Fruit fly (Drosophila melanogaster) whole organism, embryonic: ENCODE measurements around the gene CG10333.

Experiments
- B-H1 ChIP-seq: fragments of 200-800 bp; sonication (Bioruptor generic); IDR thresholded peaks from 3 replicates; pipeline ENCODE4 v1.3.6; 2022; ENCODE audit warnings: missing biosample characterization, missing genetic modification characterization
- BtbVII ChIP-seq: fragments of 200-800 bp; sonication (Bioruptor generic); optimal IDR thresholded peaks from 3 replicates; lab custom pipeline; 2017; ENCODE audit warnings: missing biosample characterization, mild to moderate bottlenecking, missing genetic modification characterization
- CG10147 ChIP-seq: fragments of 200-800 bp; sonication (Bioruptor generic); optimal IDR thresholded peaks from 2 replicates; lab custom pipeline; 2019; ENCODE audit warnings: missing biosample characterization, mild to moderate bottlenecking, missing genetic modification characterization, moderate library complexity
- CG1024 ChIP-seq: fragments of 200-800 bp; sonication (Bioruptor generic); IDR thresholded peaks from 2 replicates; pipeline ENCODE4 v1.3.6; 2022; ENCODE audit warnings: missing biosample characterization, missing genetic modification characterization
- CG10543 ChIP-seq: fragments of 200-800 bp; sonication (Bioruptor generic); optimal IDR thresholded peaks from 3 replicates; lab custom pipeline; 2017; ENCODE audit warnings: missing biosample characterization, mild to moderate bottlenecking, missing genetic modification characterization, moderate library complexity
- CG10959 ChIP-seq: fragments of 200-800 bp; sonication (Bioruptor generic); IDR thresholded peaks from 2 replicates; pipeline ENCODE4 v1.3.6; 2022; ENCODE audit warnings: missing biosample characterization, missing genetic modification characterization
- CG11504 ChIP-seq: fragments of 200-800 bp; sonication (Bioruptor generic); optimal IDR thresholded peaks from 3 replicates; lab custom pipeline; 2019; ENCODE audit warnings: missing biosample characterization, mild to moderate bottlenecking, missing genetic modification characterization, moderate library complexity
- CG11723 ChIP-seq: fragments of 200-800 bp; sonication (Bioruptor generic); optimal IDR thresholded peaks from 2 replicates; lab custom pipeline; 2017; ENCODE audit warnings: missing biosample characterization, mild to moderate bottlenecking, missing genetic modification characterization
- CG13296 ChIP-seq: fragments of 200-800 bp; sonication (Bioruptor generic); optimal IDR thresholded peaks from 3 replicates; lab custom pipeline; 2018; ENCODE audit warnings: missing biosample characterization, mild to moderate bottlenecking, missing genetic modification characterization
- CG15269 ChIP-seq: fragments of 200-800 bp; sonication (Bioruptor generic); optimal IDR thresholded peaks from 2 replicates; lab custom pipeline; 2018; ENCODE audit warnings: missing biosample characterization, mild to moderate bottlenecking, missing genetic modification characterization, moderate library complexity
- CG17612 ChIP-seq: fragments of 200-800 bp; sonication (Bioruptor generic); IDR thresholded peaks from 2 replicates; pipeline ENCODE4 v1.3.6; 2022; ENCODE audit warnings: missing biosample characterization, missing genetic modification characterization
- CG3065 ChIP-seq: fragments of 200-800 bp; sonication (Bioruptor generic); optimal IDR thresholded peaks from 2 replicates; lab custom pipeline; 2016; ENCODE audit warnings: missing biosample characterization, missing genetic modification characterization
- CG31365 ChIP-seq: fragments of 200-800 bp; sonication (Bioruptor generic); optimal IDR thresholded peaks from 2 replicates; lab custom pipeline; 2018; ENCODE audit warnings: missing biosample characterization, mild to moderate bottlenecking, missing genetic modification characterization
- CG4730 ChIP-seq: fragments of 200-800 bp; sonication (Bioruptor generic); IDR thresholded peaks from 2 replicates; pipeline ENCODE4 v1.3.6; 2022; ENCODE audit warnings: missing biosample characterization, missing genetic modification characterization
- CG8281 ChIP-seq: fragments of 200-800 bp; sonication (Bioruptor generic); optimal IDR thresholded peaks from 2 replicates; lab custom pipeline; 2018; ENCODE audit warnings: missing biosample characterization, mild to moderate bottlenecking, missing genetic modification characterization, moderate library complexity
- CG8924 ChIP-seq: fragments of 200-800 bp; optimal IDR thresholded peaks from 3 replicates; lab custom pipeline; 2019; ENCODE audit warnings: missing biosample characterization, mild to moderate bottlenecking, missing genetic modification characterization, moderate library complexity
- CG9609 ChIP-seq: fragments of 200-800 bp; sonication (Bioruptor generic); optimal IDR thresholded peaks from 3 replicates; lab custom pipeline; 2016; ENCODE audit warnings: missing biosample characterization, missing genetic modification characterization
- CG9727 ChIP-seq: fragments of 200-800 bp; sonication (Bioruptor generic); optimal IDR thresholded peaks from 3 replicates; lab custom pipeline; 2017; ENCODE audit warnings: missing biosample characterization, mild to moderate bottlenecking, missing genetic modification characterization
- Dip3 ChIP-seq: fragments of 200-800 bp; sonication (Bioruptor generic); optimal IDR thresholded peaks from 3 replicates; lab custom pipeline; 2016; ENCODE audit warnings: missing biosample characterization, missing genetic modification characterization
- Fer3 ChIP-seq: fragments of 200-800 bp; sonication (Bioruptor generic); optimal IDR thresholded peaks from 2 replicates; lab custom pipeline; 2018; ENCODE audit warnings: missing biosample characterization, mild to moderate bottlenecking, missing genetic modification characterization, moderate library complexity
- HLH4C ChIP-seq: fragments of 200-800 bp; sonication (Bioruptor generic); IDR thresholded peaks from 3 replicates; pipeline ENCODE4 v1.3.6; 2022; ENCODE audit warnings: missing biosample characterization, missing genetic modification characterization; ENCODE audit not compliant: partially characterized antibody
- HLH54F ChIP-seq: fragments of 200-800 bp; sonication (Bioruptor generic); optimal IDR thresholded peaks from 3 replicates; lab custom pipeline; 2016; ENCODE audit warnings: missing biosample characterization, missing genetic modification characterization
- Hmr ChIP-seq: fragments of 200-800 bp; sonication (Bioruptor generic); optimal IDR thresholded peaks from 3 replicates; lab custom pipeline; 2017; ENCODE audit warnings: mild to moderate bottlenecking, missing biosample characterization, missing genetic modification reagents, missing genetic modification characterization
- Poxn ChIP-seq: fragments of 200-800 bp; sonication (Bioruptor generic); IDR thresholded peaks from 2 replicates; pipeline ENCODE4 v1.3.6; 2022; ENCODE audit warnings: missing biosample characterization, missing genetic modification characterization
- Rx ChIP-seq: fragments of 200-800 bp; sonication (Bioruptor generic); IDR thresholded peaks from 2 replicates; pipeline ENCODE4 v1.3.6; 2022; ENCODE audit warnings: missing biosample characterization, missing genetic modification characterization
- Scr ChIP-seq: fragments of 200-800 bp; sonication (Bioruptor generic); IDR thresholded peaks from 2 replicates; pipeline ENCODE4 v1.3.6; 2022; ENCODE audit warnings: missing biosample characterization, missing genetic modification characterization; ENCODE audit not compliant: partially characterized antibody
- Sox102F ChIP-seq: fragments of 200-800 bp; sonication (Bioruptor generic); optimal IDR thresholded peaks from 2 replicates; lab custom pipeline; 2018; ENCODE audit warnings: missing biosample characterization, mild to moderate bottlenecking, missing genetic modification characterization, moderate library complexity
- Taf1 ChIP-seq: fragments of 200-800 bp; sonication (Bioruptor generic); IDR thresholded peaks from 2 replicates; pipeline ENCODE4 v1.3.6; 2022; ENCODE audit warnings: missing biosample characterization, missing genetic modification characterization
- abd-A ChIP-seq: fragments of 200-800 bp; sonication (Bioruptor generic); optimal IDR thresholded peaks from 3 replicates; lab custom pipeline; 2019; ENCODE audit warnings: missing biosample characterization, mild to moderate bottlenecking, missing genetic modification characterization, moderate library complexity
- aop ChIP-seq: fragments of 200-800 bp; sonication (Bioruptor generic); IDR thresholded peaks from 2 replicates; pipeline ENCODE4 v1.3.6; 2022; ENCODE audit warnings: missing biosample characterization, missing genetic modification characterization
- bab2 ChIP-seq: fragments of 200-800 bp; sonication (Bioruptor generic); optimal IDR thresholded peaks from 2 replicates; lab custom pipeline; 2016; ENCODE audit warnings: missing biosample characterization, missing genetic modification characterization
- bsh ChIP-seq, 2 experiments: fragments of 200-800 bp; sonication (Bioruptor generic); optimal IDR thresholded peaks; 2 replicates each; lab custom pipeline; 2017 to 2018; ENCODE audit warnings: mild to moderate bottlenecking in 2 of 2, missing biosample characterization in 2 of 2, missing genetic modification characterization in 2 of 2, moderate library complexity in 1 of 2
- chinmo ChIP-seq: fragments of 200-800 bp; sonication (Bioruptor generic); IDR thresholded peaks from 4 replicates; pipeline ENCODE4 v1.3.6; 2022; ENCODE audit warnings: missing biosample characterization, missing genetic modification characterization; ENCODE audit not compliant: partially characterized antibody
- crp ChIP-seq, 2 experiments: fragments of 200-800 bp; sonication (Bioruptor generic); optimal IDR thresholded peaks; 2 replicates in 1 of 2; 3 replicates in 1 of 2; lab custom pipeline; 2017; ENCODE audit warnings: missing biosample characterization in 2 of 2, missing genetic modification characterization in 2 of 2, mild to moderate bottlenecking in 1 of 2, moderate library complexity in 1 of 2
- dmrt11E ChIP-seq: fragments of 200-800 bp; sonication (Bioruptor generic); optimal IDR thresholded peaks from 3 replicates; lab custom pipeline; 2018; ENCODE audit warnings: missing biosample characterization, mild to moderate bottlenecking, missing genetic modification characterization, moderate library complexity
- dpn ChIP-seq, 2 experiments: fragments of 200-800 bp; sonication (Bioruptor generic); optimal IDR thresholded peaks; 3 replicates each; lab custom pipeline; 2016; ENCODE audit warnings: missing biosample characterization in 2 of 2, missing genetic modification characterization in 2 of 2
- ewg ChIP-seq: fragments of 200-800 bp; sonication (Bioruptor generic); optimal IDR thresholded peaks from 3 replicates; lab custom pipeline; 2017; ENCODE audit warnings: mild to moderate bottlenecking, missing biosample characterization, missing genetic modification reagents, missing genetic modification characterization
- fd102C ChIP-seq: fragments of 200-800 bp; sonication (Bioruptor generic); optimal IDR thresholded peaks from 2 replicates; lab custom pipeline; 2018; ENCODE audit warnings: missing biosample characterization, mild to moderate bottlenecking, missing genetic modification characterization, moderate library complexity
- jigr1 ChIP-seq: fragments of 200-800 bp; sonication (Bioruptor generic); IDR thresholded peaks from 3 replicates; pipeline ENCODE4 v1.3.6; 2022; ENCODE audit warnings: missing biosample characterization, missing genetic modification characterization
- kah ChIP-seq: fragments of 200-800 bp; sonication (Bioruptor generic); optimal IDR thresholded peaks from 2 replicates; lab custom pipeline; 2018; ENCODE audit warnings: missing biosample characterization, mild to moderate bottlenecking, missing genetic modification characterization
- knrl ChIP-seq: fragments of 200-800 bp; sonication (Bioruptor generic); IDR thresholded peaks from 3 replicates; pipeline ENCODE4 v1.3.6; 2022; ENCODE audit warnings: missing biosample characterization, missing genetic modification characterization; ENCODE audit not compliant: partially characterized antibody
- nmo ChIP-seq: fragments of 200-800 bp; sonication (Bioruptor generic); optimal IDR thresholded peaks from 2 replicates; lab custom pipeline; 2018; ENCODE audit warnings: missing biosample characterization, mild to moderate bottlenecking, missing genetic modification characterization, moderate library complexity
- pho ChIP-seq: fragments of 200-800 bp; sonication (Bioruptor generic); optimal IDR thresholded peaks from 2 replicates; lab custom pipeline; 2016; ENCODE audit warnings: missing biosample characterization, missing genetic modification characterization
- psq ChIP-seq: fragments of 200-800 bp; sonication (Bioruptor generic); optimal IDR thresholded peaks from 2 replicates; lab custom pipeline; 2017; ENCODE audit warnings: missing biosample characterization, missing genetic modification characterization
- repo ChIP-seq: fragments of 200-800 bp; sonication (Bioruptor generic); optimal IDR thresholded peaks from 2 replicates; lab custom pipeline; 2016; ENCODE audit warnings: missing biosample characterization, missing genetic modification characterization
- sc ChIP-seq, 3 experiments: fragments of >200 bp in 2 of 3; fragments of 200-800 bp in 1 of 3; sonication (Bioruptor generic) in 1 of 3; optimal IDR thresholded peaks; 2 replicates in 2 of 3; 3 replicates in 1 of 3; lab custom pipeline; 2017; ENCODE audit warnings: mild to moderate bottlenecking in 1 of 3, missing biosample characterization in 1 of 3, missing genetic modification characterization in 1 of 3, missing genetic modification reagents in 1 of 3
- sima ChIP-seq: fragments of 200-800 bp; sonication (Bioruptor generic); optimal IDR thresholded peaks from 2 replicates; lab custom pipeline; 2016; ENCODE audit warnings: missing biosample characterization, missing genetic modification characterization
- vvl ChIP-seq: fragments of 200-800 bp; sonication (Bioruptor generic); IDR thresholded peaks from 2 replicates; pipeline ENCODE4 v1.3.6; 2022; ENCODE audit warnings: missing biosample characterization, missing genetic modification characterization

Gene CG10333

dm6 chr2L:18647857-18648652, 41.4 kb downstream of the CG10333 start (continued):
- TF ChIP-seq Rx (GFP tag; lab: Robert Waterston, UW), result no peak
- TF ChIP-seq sima (GFP tag; lab: Kevin White, UChicago), result no peak
- no peak for TF ChIP-seq abd-A (tag; lab: Kevin White, UChicago)
- no peak for TF ChIP-seq chinmo (GFP tag; lab: Robert Waterston, UW)
- no peak for TF ChIP-seq CG4730
- TF ChIP-seq CG10959, result no peak
- no peak for TF ChIP-seq Fer3
- peak; percentile 3 to 77 for TF ChIP-seq bsh (GFP tag; optimal IDR thresholded peaks at IDR 0.05; lab: Kevin White, UChicago)
- peak; percentile 56 for TF ChIP-seq nmo (GFP tag; lab: Kevin White, UChicago)
- peak; percentile 5 for TF ChIP-seq ewg
- TF ChIP-seq crp (GFP tag; optimal IDR thresholded peaks at IDR 0.05; lab: Kevin White, UChicago), result no peak
- TF ChIP-seq dpn (GFP tag; optimal IDR thresholded peaks at IDR 0.05; lab: Kevin White, UChicago), result peak in 1 of 2 experiments; percentile 48
- no peak for TF ChIP-seq pho
- TF ChIP-seq CG9727 (GFP tag; lab: Kevin White, UChicago), result no peak
- TF ChIP-seq CG10543 (GFP tag; lab: Kevin White, UChicago), result no peak
- TF ChIP-seq CG17612 (GFP tag; lab: Robert Waterston, UW), result no peak
- TF ChIP-seq CG13296 (GFP tag; lab: Kevin White, UChicago), result no peak
- TF ChIP-seq Hmr (GFP tag; lab: Kevin White, UChicago), result peak; percentile 7
- no peak for TF ChIP-seq fd102C (GFP tag; lab: Kevin White, UChicago)
- no peak for TF ChIP-seq Poxn (GFP tag; lab: Robert Waterston, UW)
- peak; percentile 13 for TF ChIP-seq bab2 (GFP tag; lab: Kevin White, UChicago)
- no peak for TF ChIP-seq Taf1 (GFP tag; lab: Robert Waterston, UW)
- TF ChIP-seq CG10147 (GFP tag; lab: Kevin White, UChicago), result no peak
- no peak for TF ChIP-seq repo (GFP tag; lab: Kevin White, UChicago)
- TF ChIP-seq aop (GFP tag; lab: Robert Waterston, UW), result no peak
- no peak for TF ChIP-seq Dip3 (GFP tag; lab: Kevin White, UChicago)
- TF ChIP-seq CG31365 (tag; lab: Kevin White, UChicago), result no peak
- TF ChIP-seq CG8281, result no peak
- no peak for TF ChIP-seq CG11723 (GFP tag; lab: Kevin White, UChicago)
- TF ChIP-seq BtbVII, result no peak
- peak; percentile 53 for TF ChIP-seq CG11504 (tag; lab: Kevin White, UChicago)
- no peak for TF ChIP-seq CG3065 (GFP tag; lab: Kevin White, UChicago)
- TF ChIP-seq CG9609 (GFP tag; lab: Kevin White, UChicago), result no peak
- no peak for TF ChIP-seq HLH4C
- TF ChIP-seq sc (optimal IDR thresholded peaks at IDR 0.05; lab: Kevin White, UChicago), result no peak
- peak; percentile 7 for TF ChIP-seq sc (GFP tag; optimal IDR thresholded peaks at IDR 0.05; lab: Kevin White, UChicago)
- TF ChIP-seq CG15269 (tag; lab: Kevin White, UChicago), result peak; percentile 2
- peak; percentile 51 for TF ChIP-seq CG8924 (tag; lab: Kevin White, UChicago)
- no peak for TF ChIP-seq Scr
- no peak for TF ChIP-seq B-H1 (GFP tag; lab: Robert Waterston, UW)
- peak; percentile 59 for TF ChIP-seq dmrt11E (tag; lab: Kevin White, UChicago)
- TF ChIP-seq psq (GFP tag; lab: Kevin White, UChicago), result no peak
- peak; percentile 23; the same call in 1 of the 2 replicates for TF ChIP-seq vvl
- TF ChIP-seq Sox102F (GFP tag; lab: Kevin White, UChicago), result peak; percentile 69
- TF ChIP-seq jigr1 (GFP tag; lab: Robert Waterston, UW), result no peak
- TF ChIP-seq CG1024 (GFP tag; lab: Robert Waterston, UW), result no peak
- TF ChIP-seq HLH54F (GFP tag; lab: Kevin White, UChicago), result no peak
- TF ChIP-seq knrl (GFP tag; lab: Robert Waterston, UW), result no peak
- no peak for TF ChIP-seq kah (GFP tag; lab: Kevin White, UChicago)
